Worm (Caenorhabditis elegans): ENCODE results near the gene srab-10.

DNA sequence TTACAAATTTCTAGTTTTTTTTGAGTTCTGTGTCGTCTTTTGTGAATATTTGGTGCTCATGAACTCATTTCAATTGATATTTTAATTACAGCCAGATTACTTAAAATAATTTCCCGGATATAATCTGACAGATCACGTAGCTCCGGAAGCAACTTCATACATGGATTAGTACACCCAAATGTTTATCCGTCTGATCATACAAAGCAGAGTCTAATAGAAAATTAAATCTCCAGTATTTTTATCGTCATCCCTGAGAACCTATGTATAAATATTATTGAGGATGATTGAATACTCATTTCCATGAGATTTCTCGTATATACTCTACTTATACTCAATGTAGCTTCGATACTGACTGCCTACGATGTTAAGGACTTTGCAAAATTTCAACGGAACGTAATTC, 19.5 kb downstream of the srab-10 start, which contains the start of gene Y73C8C.12:
- TF ChIP-seq ama-1 (optimal IDR thresholded peaks at IDR 0.05): no peak
- no peak for TF ChIP-seq hmbx-1 (tag; optimal IDR thresholded peaks at IDR 0.05)
- TF ChIP-seq sea-1 (GFP tag; conservative IDR thresholded peaks at IDR 0.05): no peak
- TF ChIP-seq flt-1 (GFP tag; IDR thresholded peaks at IDR 0.05): no peak
- no peak for TF ChIP-seq ceh-13 (GFP tag; optimal IDR thresholded peaks at IDR 0.05)
- TF ChIP-seq pes-1 (GFP tag; IDR thresholded peaks at IDR 0.05): no peak
- TF ChIP-seq F13C5.2 (tag; optimal IDR thresholded peaks at IDR 0.05): no peak
- no peak for TF ChIP-seq B0310.2 (tag; optimal IDR thresholded peaks at IDR 0.05)
- TF ChIP-seq hmg-4 (GFP tag; optimal IDR thresholded peaks at IDR 0.05): no peak
- TF ChIP-seq scrt-1 (GFP tag; IDR thresholded peaks at IDR 0.05): no peak
- TF ChIP-seq aly-1 (tag; optimal IDR thresholded peaks at IDR 0.05): no peak
- no peak for TF ChIP-seq ceh-36 (tag; optimal IDR thresholded peaks at IDR 0.05)
- TF ChIP-seq tra-4 (tag; optimal IDR thresholded peaks at IDR 0.05): no peak
